Worm (Caenorhabditis elegans) whole organism, L4 larva: ENCODE data around the gene npr-28.
A peak's percentile ranks its signal among the peaks of the same experiment; 100 is the strongest.

ENCODE experiments used
- D1046.2 ChIP-seq: fragments of 200-800 bp; sonication (Bioruptor generic); IDR thresholded peaks from 2 replicates; pipeline ENCODE4 v1.3.6; 2022; ENCODE audit warnings: missing genetic modification characterization, missing compliant biosample characterization
- F10B5.3 ChIP-seq: sonication (generic microtip); optimal IDR thresholded peaks from 2 replicates; lab custom pipeline; 2016; ENCODE audit warnings: mild to moderate bottlenecking, missing genetic modification characterization, missing compliant biosample characterization
- R02D3.7 ChIP-seq: fragments of 150-350 bp; sonication (generic microtip); optimal IDR thresholded peaks from 3 replicates; lab custom pipeline; 2014; ENCODE audit warnings: missing biosample characterization, missing genetic modification characterization
- T20F7.1 ChIP-seq: fragments of 200-800 bp; sonication (Bioruptor generic); optimal IDR thresholded peaks from 2 replicates; lab custom pipeline; 2018; ENCODE audit warnings: mild to moderate bottlenecking, missing genetic modification characterization, missing compliant biosample characterization
- T26A8.4 ChIP-seq: fragments of 200-800 bp; sonication (Bioruptor generic); IDR thresholded peaks from 2 replicates; pipeline ENCODE4 v1.3.6; 2022; ENCODE audit warnings: missing genetic modification characterization, missing compliant biosample characterization
- Y48G9A.11 ChIP-seq: fragments of 200-800 bp; sonication (Bioruptor generic); IDR thresholded peaks from 2 replicates; pipeline ENCODE4 v1.3.6; 2022; ENCODE audit warnings: missing genetic modification reagents, missing genetic modification characterization, missing compliant biosample characterization
- ZK337.2 ChIP-seq: fragments of 200-800 bp; sonication (Bioruptor generic); IDR thresholded peaks from 2 replicates; pipeline ENCODE4 v1.3.6; 2022; ENCODE audit warnings: missing genetic modification reagents, missing genetic modification characterization, missing compliant biosample characterization
- aha-1 ChIP-seq: fragments of 150-350 bp; peaks from one replicate; lab custom pipeline; 2014; ENCODE audit warnings: missing biosample characterization, missing genetic modification characterization
- ceh-32 ChIP-seq: sonication (generic microtip); optimal IDR thresholded peaks from 2 replicates; lab custom pipeline; 2016; ENCODE audit warnings: mild to moderate bottlenecking, missing genetic modification characterization, missing compliant biosample characterization; ENCODE audit not compliant: poor library complexity
- ctbp-1 ChIP-seq: fragments of 200-800 bp; sonication (Bioruptor generic); IDR thresholded peaks from 2 replicates; pipeline ENCODE4 v1.3.6; 2022; ENCODE audit warnings: missing genetic modification reagents, missing genetic modification characterization, missing compliant biosample characterization
- daf-16 ChIP-seq, 3 experiments: sonication (generic microtip); optimal IDR thresholded peaks; 2 replicates each; lab custom pipeline; 2016 to 2017; ENCODE audit warnings: missing genetic modification characterization in 3 of 3, missing genetic modification reagents in 3 of 3, mild to moderate bottlenecking in 2 of 3, missing compliant biosample characterization in 2 of 3, missing biosample characterization in 1 of 3, moderate library complexity in 1 of 3
- dmd-6 ChIP-seq: fragments of 200-800 bp; sonication (Bioruptor generic); IDR thresholded peaks from 2 replicates; pipeline ENCODE4 v1.3.6; 2022; ENCODE audit warnings: missing genetic modification reagents, missing genetic modification characterization, missing compliant biosample characterization
- dmd-8 ChIP-seq: fragments of 200-800 bp; sonication (Bioruptor generic); IDR thresholded peaks from 2 replicates; pipeline ENCODE4 v1.3.6; 2022; ENCODE audit warnings: missing genetic modification characterization, missing compliant biosample characterization
- duxl-1 ChIP-seq: sonication (generic microtip); optimal IDR thresholded peaks from 2 replicates; lab custom pipeline; 2016; ENCODE audit warnings: mild to moderate bottlenecking, missing genetic modification characterization, moderate library complexity, missing compliant biosample characterization; ENCODE audit not compliant: poor library complexity
- dve-1 ChIP-seq: sonication (generic microtip); optimal IDR thresholded peaks from 2 replicates; lab custom pipeline; 2017; ENCODE audit warnings: antibody characterized with exemption, mild to moderate bottlenecking, missing genetic modification characterization, missing compliant biosample characterization; ENCODE audit not compliant: insufficient read depth
- egl-27 ChIP-seq: sonication (generic microtip); optimal IDR thresholded peaks from 3 replicates; lab custom pipeline; 2017; ENCODE audit warnings: missing biosample characterization, missing genetic modification reagents, missing genetic modification characterization
- gei-8 ChIP-seq: fragments of 200-800 bp; sonication (Bioruptor generic); optimal IDR thresholded peaks from 2 replicates; lab custom pipeline; 2018; ENCODE audit warnings: mild to moderate bottlenecking, missing genetic modification characterization, missing compliant biosample characterization
- jun-1 ChIP-seq: fragments of 150-350 bp; optimal IDR thresholded peaks from 2 replicates; lab custom pipeline; 2014; ENCODE audit warnings: missing biosample characterization, missing genetic modification reagents, missing genetic modification characterization
- lim-7 ChIP-seq: fragments of 200-800 bp; sonication (Bioruptor generic); IDR thresholded peaks from 2 replicates; pipeline ENCODE4 v1.3.6; 2022; ENCODE audit warnings: missing genetic modification characterization, missing compliant biosample characterization
- lin-1 ChIP-seq: fragments of 200-800 bp; sonication (Bioruptor generic); IDR thresholded peaks from 2 replicates; pipeline ENCODE4 v1.3.6; 2022; ENCODE audit warnings: missing genetic modification reagents, missing genetic modification characterization, missing compliant biosample characterization
- lin-13 ChIP-seq: fragments of 150-350 bp; optimal IDR thresholded peaks from 2 replicates; lab custom pipeline; 2014; ENCODE audit warnings: missing biosample characterization, missing genetic modification reagents, missing genetic modification characterization
- lin-15B ChIP-seq: fragments of 150-350 bp; sonication (generic microtip); optimal IDR thresholded peaks from 3 replicates; lab custom pipeline; 2014; ENCODE audit warnings: missing biosample characterization, missing genetic modification characterization
- lin-38 ChIP-seq: fragments of 200-800 bp; sonication (Bioruptor generic); IDR thresholded peaks from 2 replicates; pipeline ENCODE4 v1.3.6; 2022; ENCODE audit warnings: missing genetic modification reagents, missing genetic modification characterization, missing compliant biosample characterization
- lsy-2 ChIP-seq, 2 experiments: fragments of 150-350 bp in 1 of 2; sonication (generic microtip) in 1 of 2; optimal IDR thresholded peaks; 2 replicates each; lab custom pipeline; 2014 to 2017; ENCODE audit warnings: missing biosample characterization in 2 of 2, missing genetic modification characterization in 2 of 2
- madf-5 ChIP-seq, 2 experiments: fragments of 200-800 bp; sonication (Bioruptor generic); IDR thresholded peaks; 2 replicates each; pipeline ENCODE4 v1.3.6; 2022; ENCODE audit warnings: missing compliant biosample characterization in 2 of 2, missing genetic modification characterization in 2 of 2
- madf-9 ChIP-seq: fragments of 200-800 bp; sonication (Bioruptor generic); conservative IDR thresholded peaks from 2 replicates; pipeline ENCODE4 v1.3.6; 2022; ENCODE audit warnings: missing genetic modification reagents, missing genetic modification characterization, missing compliant biosample characterization
- mdl-1 ChIP-seq, 2 experiments: fragments of 150-350 bp in 1 of 2; sonication (generic microtip) in 1 of 2; optimal IDR thresholded peaks; 2 replicates each; lab custom pipeline; 2014 to 2017; ENCODE audit warnings: missing biosample characterization in 2 of 2, missing genetic modification characterization in 2 of 2
- mdt-29 ChIP-seq: fragments of 200-800 bp; sonication (Bioruptor generic); IDR thresholded peaks from 2 replicates; pipeline ENCODE4 v1.3.6; 2022; ENCODE audit warnings: missing genetic modification reagents, missing genetic modification characterization, missing compliant biosample characterization
- mep-1 ChIP-seq: fragments of 150-350 bp; sonication (generic microtip); optimal IDR thresholded peaks from 3 replicates; lab custom pipeline; 2014; ENCODE audit warnings: missing biosample characterization, missing genetic modification characterization
- mxl-2 ChIP-seq: fragments of 200-800 bp; sonication (Bioruptor generic); conservative IDR thresholded peaks from 2 replicates; pipeline ENCODE4 v1.3.6; 2022; ENCODE audit warnings: missing genetic modification reagents, missing genetic modification characterization, missing compliant biosample characterization
- nhr-102 ChIP-seq: sonication (generic microtip); optimal IDR thresholded peaks from 2 replicates; lab custom pipeline; 2016; ENCODE audit warnings: mild to moderate bottlenecking, missing genetic modification characterization, moderate library complexity, missing compliant biosample characterization
- nhr-11 ChIP-seq: fragments of 150-350 bp; optimal IDR thresholded peaks from 2 replicates; lab custom pipeline; 2014; ENCODE audit warnings: missing biosample characterization, missing genetic modification characterization
- nhr-76 ChIP-seq: fragments of 150-350 bp; optimal IDR thresholded peaks from 2 replicates; lab custom pipeline; 2014; ENCODE audit warnings: missing biosample characterization, missing genetic modification characterization
- nhr-77 ChIP-seq: fragments of 150-350 bp; optimal IDR thresholded peaks from 2 replicates; lab custom pipeline; 2014; ENCODE audit warnings: missing biosample characterization, missing genetic modification characterization
- pha-4 ChIP-seq, 2 experiments: fragments of 150-350 bp in 1 of 2; fragments of 200-800 bp in 1 of 2; sonication (Bioruptor generic) in 1 of 2; IDR thresholded peaks in 1 of 2; optimal IDR thresholded peaks in 1 of 2; 2 replicates each; pipeline versions ENCODE4 v1.3.6 to Lab custom; 2014 to 2022; ENCODE audit warnings: missing genetic modification characterization in 2 of 2, missing genetic modification reagents in 2 of 2, missing biosample characterization in 1 of 2, missing compliant biosample characterization in 1 of 2
- saeg-2 ChIP-seq: fragments of 200-800 bp; sonication (Bioruptor generic); IDR thresholded peaks from 2 replicates; pipeline ENCODE4 v1.3.6; 2022; ENCODE audit warnings: missing genetic modification reagents, missing genetic modification characterization, missing compliant biosample characterization
- set-16 ChIP-seq: fragments of 200-800 bp; sonication (Bioruptor generic); IDR thresholded peaks from 2 replicates; pipeline ENCODE4 v1.3.6; 2022; ENCODE audit warnings: missing genetic modification reagents, missing genetic modification characterization, missing compliant biosample characterization
- skn-1 ChIP-seq: fragments of 150-350 bp; optimal IDR thresholded peaks from 2 replicates; lab custom pipeline; 2014; ENCODE audit warnings: missing biosample characterization, missing genetic modification characterization
- snpc-1.2 ChIP-seq: fragments of 200-800 bp; sonication (Bioruptor generic); IDR thresholded peaks from 2 replicates; pipeline ENCODE4 v1.3.6; 2022; ENCODE audit warnings: missing genetic modification reagents, missing genetic modification characterization, missing compliant biosample characterization
- tra-1 ChIP-seq: fragments of 200-800 bp; sonication (Bioruptor generic); IDR thresholded peaks from 2 replicates; pipeline ENCODE4 v1.3.6; 2022; ENCODE audit warnings: missing genetic modification reagents, missing genetic modification characterization, missing compliant biosample characterization
- unc-62 ChIP-seq, 3 experiments: fragments of 150-350 bp in 1 of 3; sonication (generic microtip); optimal IDR thresholded peaks in 2 of 3; peaks in 1 of 3; 1 replicate in 1 of 3; 2 replicates in 2 of 3; lab custom pipeline; 2014 to 2017; ENCODE audit warnings: missing biosample characterization in 3 of 3, missing genetic modification characterization in 3 of 3, missing genetic modification reagents in 3 of 3, missing genotype in 1 of 3
- zfp-3 ChIP-seq: fragments of 200-800 bp; sonication (Bioruptor generic); conservative IDR thresholded peaks from 2 replicates; pipeline ENCODE4 v1.3.6; 2022; ENCODE audit warnings: missing genetic modification reagents, missing genetic modification characterization, missing compliant biosample characterization
- zip-2 ChIP-seq: fragments of 150-350 bp; optimal IDR thresholded peaks from 2 replicates; lab custom pipeline; 2014; ENCODE audit warnings: missing biosample characterization, missing genetic modification characterization
- ztf-7 ChIP-seq: fragments of 150-350 bp; optimal IDR thresholded peaks from 2 replicates; lab custom pipeline; 2014; ENCODE audit warnings: missing biosample characterization, missing genetic modification characterization

npr-28 gene

ce11 chrX:8386068-8386851, 35.4 kb upstream of the npr-28 start (continued):
- TF ChIP-seq jun-1 (tag; lab: Kevin White, UChicago) (no peak), Y48G9A.11 (GFP tag; lab: Robert Waterston, UW) (peak; percentile 60), egl-27 (no peak), lin-1 (GFP tag; lab: Robert Waterston, UW) (no peak), daf-16 (GFP tag; optimal IDR thresholded peaks at IDR 0.05; lab: Kevin White, UChicago) (peak; percentile 14), daf-16 (tag; optimal IDR thresholded peaks at IDR 0.05; lab: Kevin White, UChicago) (peak; percentile 52), ceh-32 (tag; lab: Kevin White, UChicago) (peak; percentile 3), T26A8.4 (GFP tag; lab: Robert Waterston, UW) (peak; percentile 51; the same call in 1 of the 2 replicates), lin-15B (tag; lab: Kevin White, UChicago) (no peak), dmd-8 (GFP tag; lab: Robert Waterston, UW) (peak; percentile 85), lsy-2 (tag; optimal IDR thresholded peaks at IDR 0.05; lab: Kevin White, UChicago) (peak in 1 of 2 experiments; percentile 34), lim-7 (GFP tag; lab: Robert Waterston, UW) (peak; percentile 80), unc-62 (GFP tag; optimal IDR thresholded peaks at IDR 0.05 in 1 of 2; lab: Kevin White, UChicago) (no peak), unc-62 (tag; optimal IDR thresholded peaks at IDR 0.05; lab: Kevin White, UChicago) (no peak), nhr-76 (tag; lab: Kevin White, UChicago) (no peak), mep-1 (tag; lab: Kevin White, UChicago) (peak; percentile 61), dve-1 (tag; lab: Kevin White, UChicago) (peak; percentile 2), nhr-77 (peak; percentile 39), dmd-6 (GFP tag; lab: Robert Waterston, UW) (peak; percentile 53), R02D3.7 (tag; lab: Kevin White, UChicago) (no peak), gei-8 (GFP tag; lab: Kevin White, UChicago) (no peak), madf-5 (GFP tag; IDR thresholded peaks at IDR 0.05; lab: Robert Waterston, UW) (peak in 1 of 2 experiments; percentile 81; a peak in 1 of 4 replicates), T20F7.1 (GFP tag; lab: Kevin White, UChicago) (no peak), snpc-1.2 (GFP tag; lab: Robert Waterston, UW) (peak; percentile 52), duxl-1 (tag; lab: Kevin White, UChicago) (peak; percentile 50), aha-1 (tag; lab: Kevin White, UChicago) (peak; percentile 72), zip-2 (tag; lab: Kevin White, UChicago) (no peak), pha-4 (GFP tag; IDR thresholded peaks at IDR 0.05; lab: Robert Waterston, UW) (peak; percentile 71; the same call in 1 of the 2 replicates), pha-4 (tag; optimal IDR thresholded peaks at IDR 0.05; lab: Kevin White, UChicago) (no peak), nhr-102 (peak; percentile 36), lin-13 (GFP tag; lab: Kevin White, UChicago) (no peak), zfp-3 (GFP tag; lab: Robert Waterston, UW) (0 out of 2 replicates have a peak, but pooled peaks have one; percentile 38), tra-1 (GFP tag; lab: Robert Waterston, UW) (peak; percentile 19; the same call in 1 of the 2 replicates), madf-9 (GFP tag; lab: Robert Waterston, UW) (peak; percentile 38; the same call in 1 of the 2 replicates), mxl-2 (GFP tag; lab: Robert Waterston, UW) (no peak; the same call in 1 of the 2 replicates), skn-1 (tag; lab: Kevin White, UChicago) (no peak), saeg-2 (0 out of 2 replicates have a peak, but pooled peaks have one; percentile 32), F10B5.3 (tag; lab: Kevin White, UChicago) (peak; percentile 49), D1046.2 (GFP tag; lab: Robert Waterston, UW) (peak; percentile 67; the same call in 1 of the 2 replicates), lin-38 (GFP tag; lab: Robert Waterston, UW) (peak; percentile 59), nhr-11 (tag; lab: Kevin White, UChicago) (no peak), mdt-29 (GFP tag; lab: Robert Waterston, UW) (no peak), ztf-7 (tag; lab: Kevin White, UChicago) (no peak), ctbp-1 (GFP tag; lab: Robert Waterston, UW) (peak; percentile 77), set-16 (no peak), ZK337.2 (GFP tag; lab: Robert Waterston, UW) (0 out of 2 replicates have a peak, but pooled peaks have one; percentile 42), mdl-1 (tag; optimal IDR thresholded peaks at IDR 0.05; lab: Kevin White, UChicago) (peak; percentile 2 to 37)
- TF ChIP-seq, all 104 proteins: peak for 44
